Worm (Caenorhabditis elegans): ENCODE measurements around the gene mdt-30.

mdt-30 gene

DNA sequence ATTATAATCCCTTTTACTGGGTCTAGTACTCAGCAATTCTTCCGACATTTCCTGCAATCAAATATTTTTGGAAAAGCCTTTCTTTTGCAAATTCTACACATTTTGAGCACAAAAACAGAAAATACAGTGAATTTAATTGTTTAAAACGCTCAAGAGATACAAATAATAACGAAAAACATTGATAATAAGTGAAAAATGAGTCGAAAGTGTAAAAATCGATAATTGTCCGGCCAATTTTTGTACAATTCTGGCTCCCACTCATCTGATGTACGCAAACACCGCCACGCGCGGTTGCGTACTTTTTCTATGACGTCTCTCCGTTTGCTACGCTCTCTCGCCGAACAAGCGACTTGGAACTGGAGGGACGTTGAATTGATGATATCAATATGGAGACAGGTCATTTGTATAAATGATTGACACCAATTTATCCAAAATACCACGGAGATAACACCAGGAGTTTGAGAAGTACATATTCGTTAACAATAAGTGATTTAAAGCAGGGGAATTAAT lies 7.0 kb downstream of the mdt-30 start, which contains the start of gene lin-36 (continued):
- TF ChIP-seq pqm-1 (tag; optimal IDR thresholded peaks at IDR 0.05) (no peak), egl-13 (tag; optimal IDR thresholded peaks at IDR 0.05) (peak; percentile 44), unc-98 (GFP tag; IDR thresholded peaks at IDR 0.05) (no peak), ceh-8 (GFP tag; optimal IDR thresholded peaks at IDR 0.05) (no peak), fkh-8 (tag; optimal IDR thresholded peaks at IDR 0.05) (peak; percentile 80), lin-13 (GFP tag; optimal IDR thresholded peaks at IDR 0.05) (peak; percentile 83), fos-1 (tag; optimal IDR thresholded peaks at IDR 0.05) (peak; percentile 71), skn-1 (tag; optimal IDR thresholded peaks at IDR 0.05) (peak; percentile 82)

DNA sequence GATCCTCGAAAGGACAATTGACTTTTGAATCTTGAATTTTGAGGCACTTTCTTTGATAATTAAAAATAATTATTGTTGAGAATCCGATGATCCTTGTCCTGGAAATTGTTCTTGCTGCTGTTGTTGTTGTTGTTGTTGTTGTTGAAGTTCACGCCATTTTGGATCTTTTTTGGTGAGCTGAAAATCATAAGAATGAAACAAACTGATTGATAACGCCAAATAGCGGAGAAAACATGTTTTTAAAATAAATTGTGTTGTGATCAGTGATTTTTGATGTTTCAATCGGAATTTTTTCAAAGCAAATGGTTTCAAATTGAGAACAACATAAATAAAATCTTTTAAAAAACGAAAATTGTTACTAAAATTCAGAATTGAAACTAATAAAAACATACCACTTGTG lies 10.8 kb downstream of the mdt-30 start:
- TF ChIP-seq nhr-20 (tag; optimal IDR thresholded peaks at IDR 0.05) (no peak), fkh-10 (GFP tag; optimal IDR thresholded peaks at IDR 0.05) (no peak), sup-37 (GFP tag; optimal IDR thresholded peaks at IDR 0.05) (no peak), lir-3 (tag; optimal IDR thresholded peaks at IDR 0.05; ENCODE audit: poor library complexity) (no peak), ceh-82 (tag; optimal IDR thresholded peaks at IDR 0.05) (no peak), mef-2 (tag; optimal IDR thresholded peaks at IDR 0.05) (no peak), efl-1 (optimal IDR thresholded peaks at IDR 0.05) (no peak), efl-1 (GFP tag; optimal IDR thresholded peaks at IDR 0.05 in 1 of 2) (no peak), sptf-1 (tag; optimal IDR thresholded peaks at IDR 0.05) (no peak), C04F5.9 (tag; optimal IDR thresholded peaks at IDR 0.05) (no peak), jun-1 (tag; optimal IDR thresholded peaks at IDR 0.05) (no peak), hpl-2 (GFP tag; optimal IDR thresholded peaks at IDR 0.05) (no peak), rnt-1 (tag; optimal IDR thresholded peaks at IDR 0.05) (no peak), nhr-19 (GFP tag; conservative IDR thresholded peaks at IDR 0.05) (no peak), elt-2 (tag; optimal IDR thresholded peaks at IDR 0.05) (no peak), mdl-1 (tag; optimal IDR thresholded peaks at IDR 0.05) (no peak), irx-1 (tag; optimal IDR thresholded peaks at IDR 0.05) (no peak), fkh-8 (tag; optimal IDR thresholded peaks at IDR 0.05) (no peak), aha-1 (tag; optimal IDR thresholded peaks at IDR 0.05) (no peak), vab-15 (tag; optimal IDR thresholded peaks at IDR 0.05) (no peak)

ce11 chrIII:8016438-8016837 lies 11.4 kb downstream of the mdt-30 start, which contains the start of gene F44B9.5:
TSS of gene F44B9.5 (minus strand) at chrIII:8016538.
- TF ChIP-seq irx-1 (tag; optimal IDR thresholded peaks at IDR 0.05) (no peak), lin-35 (GFP tag; optimal IDR thresholded peaks at IDR 0.05) (no peak), zag-1 (tag; optimal IDR thresholded peaks at IDR 0.05) (no peak), ceh-8 (GFP tag; optimal IDR thresholded peaks at IDR 0.05) (no peak), efl-3 (GFP tag; optimal IDR thresholded peaks at IDR 0.05) (no peak), sup-37 (GFP tag; optimal IDR thresholded peaks at IDR 0.05) (no peak), fos-1 (tag; optimal IDR thresholded peaks at IDR 0.05) (no peak), unc-86 (tag; optimal IDR thresholded peaks at IDR 0.05) (no peak), unc-130 (tag; optimal IDR thresholded peaks at IDR 0.05) (no peak), lin-39 (tag; optimal IDR thresholded peaks at IDR 0.05) (no peak), tbx-2 (tag; optimal IDR thresholded peaks at IDR 0.05) (no peak)

- TF ChIP-seq nhr-76 (tag; optimal IDR thresholded peaks at IDR 0.05) (no peak), aly-2 (tag; optimal IDR thresholded peaks at IDR 0.05) (no peak), fkh-10 (GFP tag; optimal IDR thresholded peaks at IDR 0.05) (no peak), mdl-1 (tag; optimal IDR thresholded peaks at IDR 0.05) (no peak), nhr-19 (GFP tag; conservative IDR thresholded peaks at IDR 0.05) (no peak), ceh-90 (tag; optimal IDR thresholded peaks at IDR 0.05) (no peak), ceh-8 (GFP tag; optimal IDR thresholded peaks at IDR 0.05) (no peak), fkh-8 (tag; optimal IDR thresholded peaks at IDR 0.05) (no peak), zag-1 (tag; optimal IDR thresholded peaks at IDR 0.05) (no peak), skn-1 (tag; optimal IDR thresholded peaks at IDR 0.05) (no peak), vab-15 (tag; optimal IDR thresholded peaks at IDR 0.05) (no peak), swsn-7 (tag; optimal IDR thresholded peaks at IDR 0.05) (no peak), jun-1 (tag; optimal IDR thresholded peaks at IDR 0.05) (no peak), efl-1 (optimal IDR thresholded peaks at IDR 0.05) (no peak), efl-1 (GFP tag; optimal IDR thresholded peaks at IDR 0.05 in 1 of 2) (no peak), lsy-2 (tag; optimal IDR thresholded peaks at IDR 0.05) (no peak), nhr-84 (tag; optimal IDR thresholded peaks at IDR 0.05) (no peak)
Observed at ce11 chrIII:8013582-8013981, 14.3 kb downstream of the mdt-30 start.

All from whole organism, L1 larva.